Worm (Caenorhabditis elegans): ENCODE measurements around the gene epc-1.

DNA sequence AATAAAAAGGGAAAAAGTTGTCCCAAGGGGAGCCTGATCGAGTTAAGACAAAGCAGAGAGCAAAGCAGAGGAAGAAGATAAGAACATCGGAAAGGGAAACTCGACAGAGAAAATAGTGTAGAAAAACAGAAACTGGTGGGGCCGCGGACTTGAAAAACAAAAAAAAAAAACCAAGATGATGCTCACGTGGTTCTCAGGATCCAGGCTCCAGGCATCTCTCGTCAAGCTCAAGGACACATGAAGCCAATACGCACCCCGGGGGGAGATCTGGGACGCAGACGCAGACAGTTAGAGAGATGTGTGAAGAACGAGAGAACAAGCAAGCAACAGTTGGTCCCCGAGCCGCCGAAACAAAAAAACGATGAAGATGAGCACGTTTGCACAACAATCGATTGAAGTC, 52.3 kb downstream of the epc-1 start:
- TF ChIP-seq dao-5 (tag; optimal IDR thresholded peaks at IDR 0.05) = no peak
- no peak for TF ChIP-seq W03F9.2 (tag; optimal IDR thresholded peaks at IDR 0.05)
- TF ChIP-seq him-1 (tag; optimal IDR thresholded peaks at IDR 0.05) = peak; percentile 18

All from whole organism, L4/young adult.